Fruit fly (Drosophila melanogaster): ENCODE data around the gene CG14259.

DNA sequence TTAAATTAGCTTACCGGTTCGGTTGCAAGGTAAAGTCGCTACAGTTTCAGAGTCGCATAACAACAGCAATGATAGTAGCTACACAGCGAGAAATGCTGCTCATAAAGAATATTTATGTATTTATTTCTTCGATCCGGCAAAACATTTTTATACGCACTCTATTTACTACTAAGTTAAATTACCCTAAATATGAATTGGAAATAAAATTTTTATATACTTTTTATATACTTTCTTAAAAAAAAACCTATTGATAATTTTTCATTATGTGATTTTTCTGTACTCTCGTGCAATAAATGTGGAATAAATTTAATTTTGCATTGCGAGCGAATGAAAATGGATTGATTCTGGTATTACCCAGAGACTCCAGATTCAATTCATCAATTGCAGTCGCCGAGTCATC lies 6.6 kb downstream of the CG14259 start, which contains the start of gene Jhbp11:
- no peak for TF ChIP-seq Atf3 (GFP tag; optimal IDR thresholded peaks at IDR 0.05)
- TF ChIP-seq ttk (GFP tag; IDR thresholded peaks at IDR 0.05) = no peak
- no peak for TF ChIP-seq jumu (GFP tag; optimal IDR thresholded peaks at IDR 0.05)
- TF ChIP-seq CG12659 (GFP tag; optimal IDR thresholded peaks at IDR 0.05) = no peak
